Worm (Caenorhabditis elegans) whole organism, early embryonic: ENCODE results near the gene T21D12.11.

Experiments
- B0310.2 ChIP-seq: sonication (generic microtip); optimal IDR thresholded peaks from 2 replicates; lab custom pipeline; 2016; ENCODE audit warnings: mild to moderate bottlenecking, missing genetic modification characterization, missing compliant biosample characterization
- F13C5.2 ChIP-seq: sonication (generic microtip); optimal IDR thresholded peaks from 2 replicates; lab custom pipeline; 2017; ENCODE audit warnings: mild to moderate bottlenecking, missing genetic modification characterization, inconsistent platforms, missing compliant biosample characterization
- aly-1 ChIP-seq: sonication (generic microtip); optimal IDR thresholded peaks from 2 replicates; lab custom pipeline; 2016; ENCODE audit warnings: missing genetic modification characterization, missing compliant biosample characterization
- ama-1 ChIP-seq: fragments of 150-350 bp; optimal IDR thresholded peaks from 2 replicates; lab custom pipeline; 2014
- ceh-13 ChIP-seq: fragments of 200-800 bp; sonication (Bioruptor generic); optimal IDR thresholded peaks from 2 replicates; lab custom pipeline; 2018; ENCODE audit warnings: mild to moderate bottlenecking, missing genetic modification characterization, missing compliant biosample characterization
- ceh-36 ChIP-seq: sonication (generic microtip); optimal IDR thresholded peaks from 2 replicates; lab custom pipeline; 2016; ENCODE audit warnings: missing genetic modification characterization, inconsistent platforms, missing compliant biosample characterization
- ets-7 ChIP-seq: sonication (generic microtip); optimal IDR thresholded peaks from 2 replicates; lab custom pipeline; 2016; ENCODE audit warnings: missing genotype, missing genetic modification characterization, missing compliant biosample characterization
- flt-1 ChIP-seq: fragments of 200-800 bp; sonication (Bioruptor generic); IDR thresholded peaks from 2 replicates; pipeline ENCODE4 v1.3.6; 2022; ENCODE audit warnings: missing genetic modification characterization, missing compliant biosample characterization
- hmbx-1 ChIP-seq: sonication (generic microtip); optimal IDR thresholded peaks from 2 replicates; lab custom pipeline; 2016; ENCODE audit warnings: mild to moderate bottlenecking, missing genetic modification characterization, missing compliant biosample characterization
- hmg-4 ChIP-seq: fragments of 200-800 bp; sonication (Bioruptor generic); optimal IDR thresholded peaks from 2 replicates; lab custom pipeline; 2018; ENCODE audit warnings: mild to moderate bottlenecking, missing genetic modification characterization, missing compliant biosample characterization
- hnd-1 ChIP-seq: sonication (generic microtip); optimal IDR thresholded peaks from 2 replicates; lab custom pipeline; 2016; ENCODE audit warnings: missing genetic modification characterization, missing compliant biosample characterization
- pes-1 ChIP-seq: fragments of 200-800 bp; sonication (Bioruptor generic); IDR thresholded peaks from 2 replicates; pipeline ENCODE4 v1.3.6; 2022; ENCODE audit warnings: missing genetic modification reagents, missing genetic modification characterization, missing compliant biosample characterization
- scrt-1 ChIP-seq: fragments of 200-800 bp; sonication (Bioruptor generic); IDR thresholded peaks from 2 replicates; pipeline ENCODE4 v1.3.6; 2022; ENCODE audit warnings: missing genetic modification characterization, missing compliant biosample characterization
- sea-1 ChIP-seq: fragments of 200-800 bp; sonication (Bioruptor generic); conservative IDR thresholded peaks from 2 replicates; pipeline ENCODE4 v1.3.6; 2022; ENCODE audit warnings: missing genetic modification characterization, missing compliant biosample characterization
- tbx-11 ChIP-seq: fragments of 200-800 bp; sonication (Bioruptor generic); IDR thresholded peaks from 2 replicates; pipeline ENCODE4 v1.3.6; 2022; ENCODE audit warnings: missing genetic modification characterization, missing compliant biosample characterization
- tbx-37 ChIP-seq: fragments of 200-800 bp; sonication (Bioruptor generic); conservative IDR thresholded peaks from 2 replicates; pipeline ENCODE4 v1.3.6; 2022; ENCODE audit warnings: missing genetic modification reagents, missing genetic modification characterization, missing compliant biosample characterization
- tra-4 ChIP-seq: sonication (generic microtip); optimal IDR thresholded peaks from 2 replicates; lab custom pipeline; 2017; ENCODE audit warnings: missing genetic modification characterization, missing compliant biosample characterization

T21D12.11 gene

DNA sequence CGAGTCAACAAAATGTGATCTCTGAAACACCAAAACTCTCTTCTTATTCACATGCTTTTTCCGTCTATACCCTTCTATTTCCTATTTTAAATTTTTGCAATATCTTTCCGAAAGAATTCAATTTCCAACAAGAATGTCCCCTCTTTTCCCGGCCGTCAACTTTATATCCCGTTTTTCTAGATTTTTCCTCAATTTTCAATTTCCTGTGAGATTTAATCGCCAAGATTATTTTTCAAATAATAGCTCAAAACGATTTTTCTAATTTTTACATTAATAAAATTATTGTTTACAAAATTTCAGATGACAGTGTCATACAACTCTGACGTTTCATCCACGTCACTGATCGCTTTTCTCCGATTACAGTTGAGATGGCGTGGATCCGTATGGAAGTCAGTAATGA lies 14.1 kb downstream of the T21D12.11 start, which contains the start of gene best-19:
TSS of gene best-19 (plus strand) at position 301 of the 400 bp plus-strand sequence.
- TF ChIP-seq aly-1 (tag; lab: Kevin White, UChicago) (no peak), hnd-1 (no peak), tra-4 (no peak), flt-1 (GFP tag; lab: Robert Waterston, UW) (no peak), tbx-37 (no peak), ceh-13 (GFP tag; lab: Kevin White, UChicago) (no peak), sea-1 (GFP tag; lab: Robert Waterston, UW) (no peak), pes-1 (no peak), B0310.2 (tag; lab: Kevin White, UChicago) (no peak), F13C5.2 (tag; lab: Kevin White, UChicago) (no peak), ama-1 (lab: Kevin White, UChicago) (no peak), tbx-11 (no peak)

DNA sequence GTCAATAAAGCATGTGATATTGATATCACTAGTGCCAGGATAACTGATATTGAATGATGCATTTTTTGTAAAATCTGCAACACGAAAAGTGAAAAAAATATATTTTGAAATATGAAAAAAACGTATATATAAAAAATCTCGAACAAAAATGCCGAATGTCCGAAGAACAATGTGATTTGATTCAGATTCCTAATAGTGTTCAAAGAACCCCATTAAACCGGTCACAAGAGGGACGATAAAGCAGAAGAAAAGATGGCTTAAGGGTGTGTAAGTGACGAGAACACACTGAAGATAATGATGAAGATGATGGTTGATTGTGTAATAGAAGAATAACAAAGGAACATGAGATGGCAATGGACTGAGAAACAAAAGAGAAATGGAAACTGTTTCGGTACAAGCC lies 18.8 kb downstream of the T21D12.11 start, which contains the start of gene T21D12.14:
TSS of gene T21D12.14 (minus strand) at position 101 of the 400 bp plus-strand sequence.
- TF ChIP-seq hmbx-1 (tag; lab: Kevin White, UChicago), result no peak
- no peak for TF ChIP-seq tbx-11
- no peak for TF ChIP-seq ceh-36 (tag; lab: Kevin White, UChicago)
- no peak for TF ChIP-seq F13C5.2 (tag; lab: Kevin White, UChicago)
- no peak for TF ChIP-seq hmg-4
- TF ChIP-seq tbx-37, result no peak
- TF ChIP-seq flt-1 (GFP tag; lab: Robert Waterston, UW), result no peak
- TF ChIP-seq pes-1, result no peak
- no peak for TF ChIP-seq aly-1 (tag; lab: Kevin White, UChicago)
- no peak for TF ChIP-seq scrt-1
- TF ChIP-seq B0310.2 (tag; lab: Kevin White, UChicago), result no peak
- no peak for TF ChIP-seq ama-1 (lab: Kevin White, UChicago)
- no peak for TF ChIP-seq hnd-1
- no peak for TF ChIP-seq ets-7 (tag; lab: Kevin White, UChicago)
- no peak for TF ChIP-seq sea-1 (GFP tag; lab: Robert Waterston, UW)
- TF ChIP-seq ceh-13 (GFP tag; lab: Kevin White, UChicago), result no peak
- TF ChIP-seq tra-4, result no peak

DNA sequence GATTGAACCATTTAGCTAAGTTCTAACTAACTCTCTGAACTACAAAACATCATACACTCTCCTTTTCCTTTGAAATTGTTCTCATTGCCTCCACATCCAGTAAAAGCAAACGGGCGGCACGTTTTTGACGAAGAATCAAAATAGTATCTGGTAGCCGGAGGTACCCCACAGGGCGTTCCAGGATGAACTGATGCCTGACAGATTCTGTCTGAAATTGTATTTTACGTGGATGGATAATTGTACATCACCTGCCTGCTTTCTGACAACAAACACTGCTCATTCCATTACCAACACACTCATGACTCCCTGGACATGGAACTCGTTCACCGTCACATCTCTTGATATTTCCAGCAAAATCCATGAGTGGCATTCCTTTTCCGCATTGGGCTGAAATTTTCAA lies 21.2 kb downstream of the T21D12.11 start:
- TF ChIP-seq tbx-37 (no peak), ceh-13 (GFP tag; lab: Kevin White, UChicago) (no peak), pes-1 (no peak), ceh-36 (tag; lab: Kevin White, UChicago) (no peak), ama-1 (lab: Kevin White, UChicago) (no peak), aly-1 (tag; lab: Kevin White, UChicago) (no peak), flt-1 (GFP tag; lab: Robert Waterston, UW) (no peak), tbx-11 (no peak)

DNA sequence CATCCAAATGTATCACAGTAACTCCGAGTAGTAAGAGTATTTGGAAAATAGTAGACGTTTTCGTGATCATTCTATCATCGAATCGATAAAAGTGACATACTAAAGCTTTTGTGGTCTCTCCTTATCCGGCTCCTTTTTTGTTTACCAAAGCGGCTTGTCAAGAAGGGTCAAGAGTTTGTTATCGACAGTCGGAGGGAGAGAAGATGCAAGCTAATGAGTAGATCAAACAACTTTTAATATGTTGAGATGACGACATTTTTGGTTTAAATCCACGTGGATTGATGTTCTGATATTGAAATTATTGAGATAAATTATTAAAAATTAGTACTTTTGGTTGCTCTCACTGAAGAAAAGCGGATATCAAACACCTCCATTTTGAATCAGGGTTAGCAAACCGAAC lies 22.1 kb downstream of the T21D12.11 start, which contains the start of gene T21D12.7:
TSS of gene T21D12.7 (minus strand) at position 101 of the 400 bp plus-strand sequence.
- TF ChIP-seq tra-4, result no peak
- no peak for TF ChIP-seq hmbx-1 (tag; lab: Kevin White, UChicago)
- no peak for TF ChIP-seq tbx-11
- no peak for TF ChIP-seq tbx-37
- no peak for TF ChIP-seq ets-7 (tag; lab: Kevin White, UChicago)
- no peak for TF ChIP-seq ceh-36 (tag; lab: Kevin White, UChicago)
- TF ChIP-seq hmg-4, result no peak
- no peak for TF ChIP-seq flt-1 (GFP tag; lab: Robert Waterston, UW)
- TF ChIP-seq pes-1, result no peak
- TF ChIP-seq scrt-1, result no peak
- TF ChIP-seq aly-1 (tag; lab: Kevin White, UChicago), result no peak
- no peak for TF ChIP-seq hnd-1
- TF ChIP-seq F13C5.2 (tag; lab: Kevin White, UChicago), result no peak
- no peak for TF ChIP-seq B0310.2 (tag; lab: Kevin White, UChicago)
- no peak for TF ChIP-seq ama-1 (lab: Kevin White, UChicago)

DNA sequence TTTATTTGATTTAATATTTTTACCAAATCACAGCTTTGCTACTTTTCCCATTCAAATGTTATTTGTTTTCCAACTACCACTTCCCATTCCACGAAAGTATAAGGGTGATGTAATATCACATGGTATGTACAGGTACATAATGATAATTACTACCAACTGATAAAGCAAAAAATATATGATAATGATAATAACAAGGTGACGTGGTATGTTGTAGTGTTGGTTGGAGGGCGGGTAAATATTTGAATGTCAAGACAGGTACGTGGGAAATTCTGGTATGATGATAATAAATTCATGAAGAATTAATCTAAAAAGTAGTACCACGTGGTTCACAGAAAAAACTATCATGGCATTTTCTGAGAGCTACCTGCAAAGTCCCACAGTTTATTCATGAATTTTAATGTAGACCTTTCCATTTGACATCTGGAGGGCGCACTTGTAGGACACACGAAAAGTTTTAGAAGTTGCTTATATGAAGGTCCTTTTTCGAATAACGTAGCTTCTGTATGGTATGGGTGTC lies 22.7 kb downstream of the T21D12.11 start:
- TF ChIP-seq tbx-37 (no peak), ets-7 (tag; lab: Kevin White, UChicago) (no peak), F13C5.2 (tag; lab: Kevin White, UChicago) (no peak), scrt-1 (no peak), B0310.2 (tag; lab: Kevin White, UChicago) (no peak), ceh-13 (GFP tag; lab: Kevin White, UChicago) (no peak), tra-4 (no peak), flt-1 (GFP tag; lab: Robert Waterston, UW) (no peak), hmg-4 (no peak), tbx-11 (no peak), aly-1 (tag; lab: Kevin White, UChicago) (no peak), hmbx-1 (tag; lab: Kevin White, UChicago) (no peak), ama-1 (lab: Kevin White, UChicago) (no peak), sea-1 (GFP tag; lab: Robert Waterston, UW) (no peak), hnd-1 (no peak), pes-1 (no peak), ceh-36 (tag; lab: Kevin White, UChicago) (no peak)

DNA sequence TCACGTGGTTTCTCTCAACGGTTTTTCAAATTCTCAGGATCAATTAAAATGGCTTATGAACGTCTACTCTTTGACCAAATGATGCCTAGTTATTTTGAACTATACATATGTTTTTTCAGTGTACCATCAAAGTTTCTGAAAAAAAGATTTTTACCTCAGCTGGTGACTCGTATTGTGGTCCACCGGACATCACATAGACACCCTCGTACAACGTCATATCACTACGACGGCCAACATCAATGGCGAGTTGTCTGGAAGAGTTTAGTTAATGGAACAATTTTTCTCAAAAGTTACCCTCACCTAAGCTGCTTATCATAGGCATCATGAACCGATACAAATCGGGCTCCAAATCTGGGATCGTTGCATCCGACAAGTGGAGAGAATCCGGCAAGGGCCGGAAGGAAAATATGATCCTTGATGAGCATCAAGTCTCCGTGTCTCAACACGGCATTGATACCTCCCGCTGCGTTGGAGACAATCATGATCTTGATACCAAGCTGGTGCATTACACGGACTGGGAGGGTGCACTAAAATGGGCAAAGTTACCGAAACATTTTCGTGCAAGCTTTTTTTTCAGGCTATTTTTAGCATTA lies 24.1 kb downstream of the T21D12.11 start:
- TF ChIP-seq sea-1 (GFP tag; lab: Robert Waterston, UW) (no peak), pes-1 (no peak), F13C5.2 (tag; lab: Kevin White, UChicago) (no peak), aly-1 (tag; lab: Kevin White, UChicago) (no peak), tbx-37 (no peak), ceh-36 (tag; lab: Kevin White, UChicago) (no peak), ceh-13 (GFP tag; lab: Kevin White, UChicago) (no peak), scrt-1 (no peak), tbx-11 (no peak), ets-7 (tag; lab: Kevin White, UChicago) (no peak), hmg-4 (no peak), hmbx-1 (tag; lab: Kevin White, UChicago) (no peak), B0310.2 (tag; lab: Kevin White, UChicago) (no peak), flt-1 (GFP tag; lab: Robert Waterston, UW) (no peak), tra-4 (no peak), ama-1 (lab: Kevin White, UChicago) (no peak), hnd-1 (no peak)
